Worm (Caenorhabditis elegans): Measurements from ENCODE around the gene rga-3.
A peak's percentile ranks its signal among the peaks of the same experiment; 100 is the strongest.

Gene rga-3

ce11 chrV:5699835-5700441 is 17.7 kb upstream of the rga-3 start, which contains the start of gene clec-1:
Gene clec-1, plus strand, starts transcription at chrV:5700154.
- TF ChIP-seq lsy-2 (tag; optimal IDR thresholded peaks at IDR 0.05) = peak in 1 of 2 experiments; percentile 11
- peak; percentile 30 for TF ChIP-seq lin-14 (GFP tag; optimal IDR thresholded peaks at IDR 0.05)
- no peak for TF ChIP-seq aly-2 (tag; optimal IDR thresholded peaks at IDR 0.05)
- no peak for TF ChIP-seq alr-1 (tag; optimal IDR thresholded peaks at IDR 0.05; ENCODE audit: borderline replicate concordance)
- no peak for TF ChIP-seq ceh-88 (GFP tag; IDR thresholded peaks at IDR 0.05)
- no peak for TF ChIP-seq sox-4 (tag; optimal IDR thresholded peaks at IDR 0.05)
- TF ChIP-seq pag-3 (tag; optimal IDR thresholded peaks at IDR 0.05; ENCODE audit: borderline replicate concordance, insufficient read depth) = no peak
- TF ChIP-seq tbx-2 (tag; optimal IDR thresholded peaks at IDR 0.05) = no peak
- peak; percentile 62 for TF ChIP-seq nhr-85 (tag)
- peak in 1 of 6 experiments; percentile 49 for TF ChIP-seq elt-3 (tag; optimal IDR thresholded peaks at IDR 0.05)
- TF ChIP-seq egl-27 (tag; optimal IDR thresholded peaks at IDR 0.05) = no peak
- no peak for TF ChIP-seq zip-4 (GFP tag; optimal IDR thresholded peaks at IDR 0.05)
- TF ChIP-seq nhr-90 (tag; optimal IDR thresholded peaks at IDR 0.05; ENCODE audit: poor library complexity) = no peak
- TF ChIP-seq nhr-47 (tag; optimal IDR thresholded peaks at IDR 0.05) = no peak
- no peak for TF ChIP-seq egl-13 (tag; optimal IDR thresholded peaks at IDR 0.05)
- peak; percentile 74 for TF ChIP-seq blmp-1 (tag; optimal IDR thresholded peaks at IDR 0.05)
- peak; percentile 1 for TF ChIP-seq snu-23 (GFP tag; optimal IDR thresholded peaks at IDR 0.05)
- TF ChIP-seq ama-1 (optimal IDR thresholded peaks at IDR 0.05) = peak; percentile 75
- TF ChIP-seq mdl-1 (tag; optimal IDR thresholded peaks at IDR 0.05) = peak in 1 of 2 experiments; percentile 14
- 0 out of 2 replicates have a peak, but pooled peaks have one; percentile 4 for TF ChIP-seq grh-1 (GFP tag; IDR thresholded peaks at IDR 0.05)

ce11 chrV:5701106-5701505 is 16.6 kb upstream of the rga-3 start:
- TF ChIP-seq ama-1 (optimal IDR thresholded peaks at IDR 0.05) = peak; percentile 77
- TF ChIP-seq elt-3 (tag; optimal IDR thresholded peaks at IDR 0.05) = peak in 3 of 6 experiments; percentile 39 to 84 (median 62)
- peak; percentile 36 for TF ChIP-seq nhr-90 (tag; optimal IDR thresholded peaks at IDR 0.05; ENCODE audit: poor library complexity)
- no peak for TF ChIP-seq isw-1 (GFP tag; IDR thresholded peaks at IDR 0.05)
- peak; percentile 61 for TF ChIP-seq lin-14 (GFP tag; optimal IDR thresholded peaks at IDR 0.05)
- TF ChIP-seq zip-4 (GFP tag; optimal IDR thresholded peaks at IDR 0.05) = no peak
- peak; percentile 28 for TF ChIP-seq nhr-71 (tag; optimal IDR thresholded peaks at IDR 0.05)
- TF ChIP-seq unc-98 (GFP tag; IDR thresholded peaks at IDR 0.05) = no peak
- TF ChIP-seq C04F5.9 (tag; optimal IDR thresholded peaks at IDR 0.05) = no peak
- TF ChIP-seq F16B12.6 (tag; optimal IDR thresholded peaks at IDR 0.05) = no peak
- no peak for TF ChIP-seq ces-1 (GFP tag; optimal IDR thresholded peaks at IDR 0.05)
- peak; percentile 13 to 36 for TF ChIP-seq lsy-2 (tag; optimal IDR thresholded peaks at IDR 0.05)
- TF ChIP-seq mef-2 (tag; optimal IDR thresholded peaks at IDR 0.05) = no peak
- no peak for TF ChIP-seq ceh-63 (GFP tag; optimal IDR thresholded peaks at IDR 0.05)
- TF ChIP-seq nhr-20 (tag; optimal IDR thresholded peaks at IDR 0.05) = peak; percentile 47
- no peak for TF ChIP-seq elt-2 (tag; optimal IDR thresholded peaks at IDR 0.05)
- TF ChIP-seq efl-1 (optimal IDR thresholded peaks at IDR 0.05) = no peak
- peak in 1 of 2 experiments; percentile 69 for TF ChIP-seq efl-1 (GFP tag; optimal IDR thresholded peaks at IDR 0.05 in 1 of 2)
- no peak for TF ChIP-seq ceh-90 (tag; optimal IDR thresholded peaks at IDR 0.05)
- TF ChIP-seq ztf-4 (tag; optimal IDR thresholded peaks at IDR 0.05) = peak; percentile 8
- TF ChIP-seq nhr-19 (GFP tag; conservative IDR thresholded peaks at IDR 0.05) = peak; percentile 11
- TF ChIP-seq blmp-1 (tag; optimal IDR thresholded peaks at IDR 0.05) = peak; percentile 84
- TF ChIP-seq nhr-47 (tag; optimal IDR thresholded peaks at IDR 0.05) = peak; percentile 38
- TF ChIP-seq nhr-85 (tag) = no peak

DNA sequence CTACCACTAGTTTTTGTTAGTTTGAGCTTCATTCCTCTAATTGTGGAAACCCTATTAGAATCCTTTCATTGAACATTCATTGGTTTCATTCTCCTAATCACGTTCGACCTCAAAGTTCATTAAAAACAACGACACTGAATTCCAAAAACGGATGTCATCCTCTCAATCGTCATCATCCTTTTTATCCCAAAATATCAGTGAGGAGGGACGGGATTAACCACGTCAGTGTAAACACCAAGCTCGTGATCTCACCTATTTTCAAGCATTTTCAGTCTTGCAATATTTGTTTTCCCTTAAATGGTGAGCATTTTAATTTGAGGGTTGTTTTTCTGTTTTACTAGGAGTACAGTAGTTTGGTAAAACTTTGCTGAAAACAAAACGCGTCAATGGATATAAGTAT is 13.2 kb upstream of the rga-3 start:
- TF ChIP-seq efl-1 (optimal IDR thresholded peaks at IDR 0.05) = no peak
- no peak for TF ChIP-seq efl-1 (GFP tag; optimal IDR thresholded peaks at IDR 0.05 in 1 of 2)
- TF ChIP-seq dsc-1 (tag; optimal IDR thresholded peaks at IDR 0.05) = peak; percentile 91
- TF ChIP-seq egl-13 (tag; optimal IDR thresholded peaks at IDR 0.05) = peak; percentile 24
- TF ChIP-seq unc-62 (GFP tag; optimal IDR thresholded peaks at IDR 0.05) = no peak
- peak; percentile 73 for TF ChIP-seq pax-3 (tag; optimal IDR thresholded peaks at IDR 0.05)
- no peak for TF ChIP-seq nhr-20 (tag; optimal IDR thresholded peaks at IDR 0.05)
- peak; percentile 11 for TF ChIP-seq fos-1 (tag; optimal IDR thresholded peaks at IDR 0.05)
- TF ChIP-seq nhr-19 (GFP tag; conservative IDR thresholded peaks at IDR 0.05) = 0 out of 2 replicates have a peak, but pooled peaks have one; percentile 12
- peak; percentile 37 for TF ChIP-seq nhr-47 (tag; optimal IDR thresholded peaks at IDR 0.05)
- peak; percentile 85 for TF ChIP-seq fkh-8 (tag; optimal IDR thresholded peaks at IDR 0.05)
- TF ChIP-seq nhr-71 (tag; optimal IDR thresholded peaks at IDR 0.05) = peak; percentile 66
- no peak for TF ChIP-seq aly-2 (tag; optimal IDR thresholded peaks at IDR 0.05)
- no peak for TF ChIP-seq nhr-84 (tag; optimal IDR thresholded peaks at IDR 0.05)
- peak; percentile 43 for TF ChIP-seq sox-4 (tag; optimal IDR thresholded peaks at IDR 0.05)

All from whole organism, L1 larva.